Fruit fly (Drosophila melanogaster): Measurements from ENCODE around the gene CG45064.

Gene CG45064

DNA sequence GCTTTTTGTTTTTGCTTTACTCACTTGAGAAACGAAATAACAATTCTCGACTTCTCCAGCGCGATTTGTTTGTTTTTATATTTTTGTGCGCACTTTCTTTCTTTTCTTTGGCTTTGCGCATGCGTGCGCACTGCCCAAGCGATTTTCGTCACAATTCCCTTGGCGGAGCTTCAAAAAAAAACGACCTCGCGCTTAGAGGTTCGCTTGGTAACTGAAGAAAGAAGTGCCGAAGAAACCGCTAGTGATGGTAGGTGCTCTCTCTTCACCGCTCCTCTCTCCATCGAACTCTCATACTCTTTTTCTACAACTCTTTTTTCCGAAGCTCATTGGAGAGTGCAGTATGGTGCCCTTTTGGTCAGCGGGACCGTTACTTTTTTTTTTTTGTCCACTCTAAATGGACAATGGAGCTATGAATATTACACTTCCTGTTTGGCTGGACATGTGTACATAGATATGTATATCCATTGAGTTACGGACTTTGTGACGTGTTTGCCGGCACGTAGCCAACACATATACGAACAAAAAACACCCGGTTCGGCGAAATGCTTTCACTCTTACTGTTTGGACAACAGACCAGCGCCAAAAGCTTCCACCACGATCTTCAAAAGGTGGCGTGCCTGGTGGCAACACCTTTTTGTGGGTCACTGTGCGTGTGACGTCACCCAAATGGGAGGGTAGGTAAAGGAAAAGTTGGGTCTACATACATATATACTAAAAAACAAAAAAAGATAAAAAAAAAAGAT is 41.1 kb upstream of the CG45064 start, which contains the start of gene CG9503 (continued):
- TF ChIP-seq fd102C (GFP tag; optimal IDR thresholded peaks at IDR 0.05) (no peak), Oaz (GFP tag; IDR thresholded peaks at IDR 0.05) (no peak), Doc3 (GFP tag; IDR thresholded peaks at IDR 0.05; ENCODE audit: partially characterized antibody) (no peak), bbx (GFP tag; IDR thresholded peaks at IDR 0.05; ENCODE audit: partially characterized antibody) (no peak), CG9817 (tag; optimal IDR thresholded peaks at IDR 0.05) (no peak), dimm (GFP tag; IDR thresholded peaks at IDR 0.05) (no peak), crol (GFP tag; IDR thresholded peaks at IDR 0.05) (peak; percentile 27; the same call in 1 of the 2 replicates), Sry-β (GFP tag; optimal IDR thresholded peaks at IDR 0.05) (no peak), seq (GFP tag; IDR thresholded peaks at IDR 0.05) (no peak), zfh2 (GFP tag; optimal IDR thresholded peaks at IDR 0.05) (no peak), Hand (GFP tag; optimal IDR thresholded peaks at IDR 0.05) (no peak), mirr (GFP tag; optimal IDR thresholded peaks at IDR 0.05) (no peak), knrl (GFP tag; IDR thresholded peaks at IDR 0.05; ENCODE audit: partially characterized antibody) (0 out of 3 replicates have a peak, but pooled peaks have one; percentile 8), vfl (GFP tag; optimal IDR thresholded peaks at IDR 0.05) (no peak), CG9932 (GFP tag; IDR thresholded peaks at IDR 0.05) (no peak), B-H2 (GFP tag; optimal IDR thresholded peaks at IDR 0.05) (no peak), GATAe (GFP tag; conservative IDR thresholded peaks at IDR 0.05) (no peak), CG4730 (GFP tag; IDR thresholded peaks at IDR 0.05) (no peak), pb (GFP tag; optimal IDR thresholded peaks at IDR 0.05) (no peak), Fer3 (tag; optimal IDR thresholded peaks at IDR 0.05) (no peak), gem (tag; optimal IDR thresholded peaks at IDR 0.05) (no peak), CG34224 (GFP tag; IDR thresholded peaks at IDR 0.05; ENCODE audit: partially characterized antibody) (no peak), CG16779 (GFP tag; IDR thresholded peaks at IDR 0.05) (no peak), stc (GFP tag; IDR thresholded peaks at IDR 0.05) (no peak), ken (GFP tag; IDR thresholded peaks at IDR 0.05) (no peak), Hr78 (GFP tag; optimal IDR thresholded peaks at IDR 0.05) (no peak), ara (GFP tag; IDR thresholded peaks at IDR 0.05) (no peak), CG7357 (GFP tag; IDR thresholded peaks at IDR 0.05) (no peak), C15 (GFP tag; IDR thresholded peaks at IDR 0.05) (no peak)

DNA sequence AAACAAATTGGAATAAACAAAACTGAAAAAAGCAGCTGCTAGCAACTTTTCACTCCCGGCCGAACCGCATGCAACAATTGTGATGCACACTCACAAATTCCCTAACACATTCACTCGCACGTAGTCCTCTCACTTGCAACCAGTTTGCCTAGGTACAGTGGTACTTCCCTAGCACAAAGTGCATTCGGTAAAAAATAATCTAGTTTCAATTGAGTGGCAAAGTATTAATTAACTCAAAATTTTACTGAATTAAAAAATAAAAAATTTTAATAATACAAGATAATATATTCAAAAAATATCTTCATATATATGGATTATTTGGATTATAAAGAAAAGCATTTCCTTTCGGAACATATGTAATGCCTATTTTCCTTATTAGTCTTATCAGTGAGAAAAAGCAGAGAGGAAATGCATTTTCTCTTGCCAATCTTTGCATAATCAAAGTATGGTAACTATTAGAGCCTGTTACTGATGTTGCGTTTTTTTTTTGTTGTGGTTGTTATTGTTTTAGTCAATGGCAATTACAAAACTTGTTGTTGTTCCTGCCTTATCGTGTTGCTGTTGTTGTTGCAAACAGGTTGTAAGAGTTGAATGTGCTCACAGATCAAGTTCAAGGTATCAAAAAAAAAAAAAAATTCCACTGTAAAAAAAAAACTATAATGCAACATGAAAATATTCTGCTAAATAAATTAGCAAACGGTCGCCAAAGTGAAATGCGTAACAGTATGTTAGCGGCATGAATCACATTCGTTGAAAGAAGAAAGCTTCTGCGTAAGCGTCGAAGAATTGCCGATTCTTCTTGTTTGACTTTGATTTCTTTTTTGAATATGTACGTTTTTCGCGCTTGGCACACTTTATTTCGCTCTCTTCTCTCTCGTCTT is 40.2 kb upstream of the CG45064 start:
- peak; percentile 23 for TF ChIP-seq CG18262 (tag; optimal IDR thresholded peaks at IDR 0.05)
- 0 out of 3 replicates have a peak, but pooled peaks have one; percentile 27 for TF ChIP-seq CG17361 (GFP tag; IDR thresholded peaks at IDR 0.05)
- TF ChIP-seq CG2712 (tag; optimal IDR thresholded peaks at IDR 0.05): peak; percentile 18
- no peak for TF ChIP-seq CG12155 (GFP tag; optimal IDR thresholded peaks at IDR 0.05)
- peak in 1 of 2 experiments; percentile 37 for TF ChIP-seq eve (GFP tag; optimal IDR thresholded peaks at IDR 0.05)
- TF ChIP-seq CG8359 (GFP tag; optimal IDR thresholded peaks at IDR 0.05; ENCODE audit: borderline replicate concordance): no peak
- TF ChIP-seq lab (GFP tag; optimal IDR thresholded peaks at IDR 0.05): no peak
- TF ChIP-seq grau (tag; optimal IDR thresholded peaks at IDR 0.05): peak; percentile 55
- peak; percentile 27 for TF ChIP-seq D19A (tag; optimal IDR thresholded peaks at IDR 0.05)
- peak; percentile 75 for TF ChIP-seq sens (GFP tag)
- TF ChIP-seq Drgx (GFP tag; IDR thresholded peaks at IDR 0.05): peak; percentile 64
- peak; percentile 26 for TF ChIP-seq gem (tag; optimal IDR thresholded peaks at IDR 0.05)
- TF ChIP-seq CG31441 (GFP tag; IDR thresholded peaks at IDR 0.05): 0 out of 2 replicates have a peak, but pooled peaks have one; percentile 14
- peak; percentile 63 for TF ChIP-seq sqz (GFP tag; optimal IDR thresholded peaks at IDR 0.05)
- TF ChIP-seq fd96Cb (tag; optimal IDR thresholded peaks at IDR 0.05): peak; percentile 0
- TF ChIP-seq CG11504 (tag; optimal IDR thresholded peaks at IDR 0.05): peak; percentile 4
- TF ChIP-seq stwl (tag; optimal IDR thresholded peaks at IDR 0.05): no peak
- no peak for TF ChIP-seq CG2889 (GFP tag; IDR thresholded peaks at IDR 0.05)
- peak; percentile 19 for TF ChIP-seq dmrt99B (tag; optimal IDR thresholded peaks at IDR 0.05)
- TF ChIP-seq az2 (GFP tag; optimal IDR thresholded peaks at IDR 0.05): no peak
